Worm (Caenorhabditis elegans): ENCODE measurements around the gene clec-138.
A peak's percentile ranks its signal among the peaks of the same experiment; 100 is the strongest.

The clec-138 gene

ce11 chrII:4602533-4602932 is 17.1 kb downstream of the clec-138 start, which contains the start of gene coa-3:
coa-3 (minus strand) TSS chrII:4602633.
- TF ChIP-seq ceh-30 (tag; optimal IDR thresholded peaks at IDR 0.05) (no peak), ets-4 (tag; optimal IDR thresholded peaks at IDR 0.05) (no peak), unc-42 (tag; optimal IDR thresholded peaks at IDR 0.05) (no peak), ttx-3 (tag; optimal IDR thresholded peaks at IDR 0.05) (no peak), nhr-232 (tag; optimal IDR thresholded peaks at IDR 0.05) (no peak), ceh-9 (tag; optimal IDR thresholded peaks at IDR 0.05) (no peak), ceh-48 (tag; optimal IDR thresholded peaks at IDR 0.05) (no peak), lin-11 (tag; optimal IDR thresholded peaks at IDR 0.05) (no peak)

- no peak for TF ChIP-seq pha-4 (tag; optimal IDR thresholded peaks at IDR 0.05)
- no peak for TF ChIP-seq fkh-6 (tag; optimal IDR thresholded peaks at IDR 0.05)
- no peak for TF ChIP-seq lim-6 (tag; optimal IDR thresholded peaks at IDR 0.05)
- no peak for TF ChIP-seq ceh-6 (GFP tag; optimal IDR thresholded peaks at IDR 0.05)
- no peak for TF ChIP-seq ceh-9 (tag; optimal IDR thresholded peaks at IDR 0.05)
Measured at ce11 chrII:4601256-4601655, 18.3 kb downstream of the clec-138 start, which contains the start of gene ipla-1. ipla-1 (minus strand) TSS chrII:4601356.

- TF ChIP-seq ttx-3 (tag; optimal IDR thresholded peaks at IDR 0.05) = no peak
- TF ChIP-seq pat-9 (tag; optimal IDR thresholded peaks at IDR 0.05) = no peak
- TF ChIP-seq nfya-1 (tag; optimal IDR thresholded peaks at IDR 0.05) = peak; percentile 84
- TF ChIP-seq pqm-1 (tag; optimal IDR thresholded peaks at IDR 0.05) = no peak
Measured at ce11 chrII:4600818-4601217, 18.8 kb downstream of the clec-138 start.

- no peak for TF ChIP-seq pha-2 (tag; optimal IDR thresholded peaks at IDR 0.05)
- TF ChIP-seq unc-86 (tag; optimal IDR thresholded peaks at IDR 0.05) = no peak
- TF ChIP-seq odd-2 (tag; optimal IDR thresholded peaks at IDR 0.05) = no peak
- no peak for TF ChIP-seq F13H6.1 (tag; optimal IDR thresholded peaks at IDR 0.05)
- no peak for TF ChIP-seq ceh-2 (tag; optimal IDR thresholded peaks at IDR 0.05)
- no peak for TF ChIP-seq sox-2 (GFP tag; IDR thresholded peaks at IDR 0.05)
- no peak for TF ChIP-seq npax-4 (tag; optimal IDR thresholded peaks at IDR 0.05)
- TF ChIP-seq ahr-1 (tag; optimal IDR thresholded peaks at IDR 0.05) = no peak
- TF ChIP-seq dmd-4 (tag; optimal IDR thresholded peaks at IDR 0.05; ENCODE audit: borderline replicate concordance) = no peak
- no peak for TF ChIP-seq fkh-10 (GFP tag; optimal IDR thresholded peaks at IDR 0.05)
- no peak for TF ChIP-seq lin-11 (tag; optimal IDR thresholded peaks at IDR 0.05)
- TF ChIP-seq elt-4 (tag; optimal IDR thresholded peaks at IDR 0.05) = no peak
Measured at ce11 chrII:4600276-4600675, 19.3 kb downstream of the clec-138 start.

ce11 chrII:4599838-4600237 is 19.8 kb downstream of the clec-138 start:
- TF ChIP-seq ama-1 (optimal IDR thresholded peaks at IDR 0.05) = no peak

- TF ChIP-seq elt-2 (tag; optimal IDR thresholded peaks at IDR 0.05) (peak; percentile 49), pros-1 (tag; optimal IDR thresholded peaks at IDR 0.05) (no peak)
Measured at ce11 chrII:4598815-4599214, 20.8 kb downstream of the clec-138 start.

- no peak for TF ChIP-seq odd-2 (tag; optimal IDR thresholded peaks at IDR 0.05)
- no peak for TF ChIP-seq ceh-6 (GFP tag; optimal IDR thresholded peaks at IDR 0.05)
- TF ChIP-seq fax-1 (tag; optimal IDR thresholded peaks at IDR 0.05) = no peak
- no peak for TF ChIP-seq eyg-1 (tag; optimal IDR thresholded peaks at IDR 0.05)
- TF ChIP-seq ztf-16 (tag; optimal IDR thresholded peaks at IDR 0.05) = no peak
- TF ChIP-seq K02D7.2 (tag; optimal IDR thresholded peaks at IDR 0.05) = no peak
- no peak for TF ChIP-seq hlh-15 (tag; optimal IDR thresholded peaks at IDR 0.05)
- TF ChIP-seq npax-4 (tag; optimal IDR thresholded peaks at IDR 0.05) = no peak
- no peak for TF ChIP-seq nfya-1 (tag; optimal IDR thresholded peaks at IDR 0.05)
- TF ChIP-seq C08G9.2 (tag; optimal IDR thresholded peaks at IDR 0.05) = no peak
- TF ChIP-seq zip-5 (tag; optimal IDR thresholded peaks at IDR 0.05) = no peak
- no peak for TF ChIP-seq ceh-19 (GFP tag; optimal IDR thresholded peaks at IDR 0.05)
- TF ChIP-seq pat-9 (tag; optimal IDR thresholded peaks at IDR 0.05) = no peak
- TF ChIP-seq lim-6 (tag; optimal IDR thresholded peaks at IDR 0.05) = no peak
- TF ChIP-seq unc-42 (tag; optimal IDR thresholded peaks at IDR 0.05) = no peak
- no peak for TF ChIP-seq ceh-14 (tag; optimal IDR thresholded peaks at IDR 0.05)
Measured at ce11 chrII:4597441-4597840, 22.2 kb downstream of the clec-138 start.
